Worm (Caenorhabditis elegans) whole organism, L4 larva: Measurements from ENCODE around the gene gadr-3.

ENCODE experiments used
- F10B5.3 ChIP-seq: sonication (generic microtip); optimal IDR thresholded peaks from 2 replicates; lab custom pipeline; 2016; ENCODE audit warnings: mild to moderate bottlenecking, missing genetic modification characterization, missing compliant biosample characterization
- F26F4.8 ChIP-seq: fragments of 200-800 bp; sonication (Bioruptor generic); conservative IDR thresholded peaks from 2 replicates; pipeline ENCODE4 v1.3.6; 2022; ENCODE audit warnings: missing genetic modification characterization, missing compliant biosample characterization
- F49E8.2 ChIP-seq: sonication (generic microtip); optimal IDR thresholded peaks from 2 replicates; lab custom pipeline; 2016; ENCODE audit warnings: missing compliant biosample characterization, mild to moderate bottlenecking, missing genetic modification characterization, borderline replicate concordance
- T26A8.4 ChIP-seq: fragments of 200-800 bp; sonication (Bioruptor generic); IDR thresholded peaks from 2 replicates; pipeline ENCODE4 v1.3.6; 2022; ENCODE audit warnings: missing genetic modification characterization, missing compliant biosample characterization
- Y105C5A.15 ChIP-seq: fragments of 200-800 bp; sonication (Bioruptor generic); IDR thresholded peaks from 2 replicates; pipeline ENCODE4 v1.3.6; 2022; ENCODE audit warnings: missing genetic modification characterization, missing compliant biosample characterization
- Y48G9A.11 ChIP-seq: fragments of 200-800 bp; sonication (Bioruptor generic); IDR thresholded peaks from 2 replicates; pipeline ENCODE4 v1.3.6; 2022; ENCODE audit warnings: missing genetic modification reagents, missing genetic modification characterization, missing compliant biosample characterization
- aha-1 ChIP-seq: fragments of 150-350 bp; peaks from one replicate; lab custom pipeline; 2014; ENCODE audit warnings: missing biosample characterization, missing genetic modification characterization
- ama-1 ChIP-seq: fragments of 150-350 bp; optimal IDR thresholded peaks from 2 replicates; lab custom pipeline; 2014; ENCODE audit warnings: inconsistent platforms, mixed read lengths
- arid-1 ChIP-seq: fragments of 200-800 bp; sonication (Bioruptor generic); conservative IDR thresholded peaks from 2 replicates; pipeline ENCODE4 v1.3.6; 2022; ENCODE audit warnings: missing genetic modification reagents, missing genetic modification characterization, missing compliant biosample characterization
- ceh-20 ChIP-seq: fragments of 200-800 bp; sonication (Bioruptor generic); IDR thresholded peaks from 2 replicates; pipeline ENCODE4 v1.3.6; 2022; ENCODE audit warnings: missing genetic modification reagents, missing genetic modification characterization, missing compliant biosample characterization
- ceh-28 ChIP-seq: fragments of 150-350 bp; optimal IDR thresholded peaks from 2 replicates; lab custom pipeline; 2014; ENCODE audit warnings: missing biosample characterization, missing genetic modification reagents, missing genetic modification characterization
- ctbp-1 ChIP-seq: fragments of 200-800 bp; sonication (Bioruptor generic); IDR thresholded peaks from 2 replicates; pipeline ENCODE4 v1.3.6; 2022; ENCODE audit warnings: missing genetic modification reagents, missing genetic modification characterization, missing compliant biosample characterization
- daf-16 ChIP-seq, 3 experiments: sonication (generic microtip); optimal IDR thresholded peaks; 2 replicates each; lab custom pipeline; 2016 to 2017; ENCODE audit warnings: missing genetic modification characterization in 3 of 3, missing genetic modification reagents in 3 of 3, mild to moderate bottlenecking in 2 of 3, missing compliant biosample characterization in 2 of 3, missing biosample characterization in 1 of 3, moderate library complexity in 1 of 3
- daf-8 ChIP-seq: fragments of 200-800 bp; sonication (Bioruptor generic); IDR thresholded peaks from 2 replicates; pipeline ENCODE4 v1.3.6; 2022; ENCODE audit warnings: missing genetic modification characterization, missing compliant biosample characterization
- dmd-6 ChIP-seq: fragments of 200-800 bp; sonication (Bioruptor generic); IDR thresholded peaks from 2 replicates; pipeline ENCODE4 v1.3.6; 2022; ENCODE audit warnings: missing genetic modification reagents, missing genetic modification characterization, missing compliant biosample characterization
- dpl-1 ChIP-seq: fragments of 150-350 bp; optimal IDR thresholded peaks from 2 replicates; lab custom pipeline; 2014; ENCODE audit warnings: missing biosample characterization, missing genetic modification reagents, missing genetic modification characterization
- dve-1 ChIP-seq: sonication (generic microtip); optimal IDR thresholded peaks from 2 replicates; lab custom pipeline; 2017; ENCODE audit warnings: antibody characterized with exemption, mild to moderate bottlenecking, missing genetic modification characterization, missing compliant biosample characterization; ENCODE audit not compliant: insufficient read depth
- fkh-10 ChIP-seq: fragments of 150-350 bp; optimal IDR thresholded peaks from 2 replicates; lab custom pipeline; 2014; ENCODE audit warnings: missing biosample characterization, missing genetic modification reagents, missing genetic modification characterization
- hlh-11 ChIP-seq: fragments of 200-800 bp; sonication (Bioruptor generic); optimal IDR thresholded peaks from 2 replicates; lab custom pipeline; 2018; ENCODE audit warnings: mild to moderate bottlenecking, missing genetic modification characterization, missing compliant biosample characterization
- hlh-30 ChIP-seq: sonication (generic microtip); optimal IDR thresholded peaks from 2 replicates; lab custom pipeline; 2017; ENCODE audit warnings: antibody characterized with exemption, mild to moderate bottlenecking, missing genetic modification characterization, missing compliant biosample characterization; ENCODE audit not compliant: insufficient read depth
- hmg-1.1 ChIP-seq: fragments of 200-800 bp; sonication (Bioruptor generic); IDR thresholded peaks from 2 replicates; pipeline ENCODE4 v1.3.6; 2022; ENCODE audit warnings: missing genetic modification reagents, missing genetic modification characterization, missing compliant biosample characterization
- jun-1 ChIP-seq: fragments of 150-350 bp; optimal IDR thresholded peaks from 2 replicates; lab custom pipeline; 2014; ENCODE audit warnings: missing biosample characterization, missing genetic modification reagents, missing genetic modification characterization
- lin-1 ChIP-seq: fragments of 200-800 bp; sonication (Bioruptor generic); IDR thresholded peaks from 2 replicates; pipeline ENCODE4 v1.3.6; 2022; ENCODE audit warnings: missing genetic modification reagents, missing genetic modification characterization, missing compliant biosample characterization
- lin-13 ChIP-seq: fragments of 150-350 bp; optimal IDR thresholded peaks from 2 replicates; lab custom pipeline; 2014; ENCODE audit warnings: missing biosample characterization, missing genetic modification reagents, missing genetic modification characterization
- lin-29 ChIP-seq: fragments of 200-800 bp; sonication (Bioruptor generic); IDR thresholded peaks from 2 replicates; pipeline ENCODE4 v1.3.6; 2022; ENCODE audit warnings: missing genetic modification reagents, missing genetic modification characterization, missing compliant biosample characterization
- lin-38 ChIP-seq: fragments of 200-800 bp; sonication (Bioruptor generic); IDR thresholded peaks from 2 replicates; pipeline ENCODE4 v1.3.6; 2022; ENCODE audit warnings: missing genetic modification reagents, missing genetic modification characterization, missing compliant biosample characterization
- lsy-2 ChIP-seq, 2 experiments: fragments of 150-350 bp in 1 of 2; sonication (generic microtip) in 1 of 2; optimal IDR thresholded peaks; 2 replicates each; lab custom pipeline; 2014 to 2017; ENCODE audit warnings: missing biosample characterization in 2 of 2, missing genetic modification characterization in 2 of 2
- madf-5 ChIP-seq, 2 experiments: fragments of 200-800 bp; sonication (Bioruptor generic); IDR thresholded peaks; 2 replicates each; pipeline ENCODE4 v1.3.6; 2022; ENCODE audit warnings: missing compliant biosample characterization in 2 of 2, missing genetic modification characterization in 2 of 2
- madf-9 ChIP-seq: fragments of 200-800 bp; sonication (Bioruptor generic); conservative IDR thresholded peaks from 2 replicates; pipeline ENCODE4 v1.3.6; 2022; ENCODE audit warnings: missing genetic modification reagents, missing genetic modification characterization, missing compliant biosample characterization
- mep-1 ChIP-seq: fragments of 150-350 bp; sonication (generic microtip); optimal IDR thresholded peaks from 3 replicates; lab custom pipeline; 2014; ENCODE audit warnings: missing biosample characterization, missing genetic modification characterization
- mxl-3 ChIP-seq: fragments of 200-800 bp; sonication (Bioruptor generic); optimal IDR thresholded peaks from 2 replicates; lab custom pipeline; 2018; ENCODE audit warnings: mild to moderate bottlenecking, missing genetic modification characterization, missing compliant biosample characterization
- nhr-10 ChIP-seq: fragments of 150-350 bp; optimal IDR thresholded peaks from 2 replicates; lab custom pipeline; 2014; ENCODE audit warnings: missing biosample characterization, missing genetic modification characterization
- nhr-48 ChIP-seq: sonication (generic microtip); optimal IDR thresholded peaks from 2 replicates; lab custom pipeline; 2016; ENCODE audit warnings: mild to moderate bottlenecking, missing genetic modification characterization, missing compliant biosample characterization
- nhr-6 ChIP-seq: fragments of 150-350 bp; optimal IDR thresholded peaks from 2 replicates; lab custom pipeline; 2014; ENCODE audit warnings: missing biosample characterization, missing genetic modification characterization
- nhr-76 ChIP-seq: fragments of 150-350 bp; optimal IDR thresholded peaks from 2 replicates; lab custom pipeline; 2014; ENCODE audit warnings: missing biosample characterization, missing genetic modification characterization
- nhr-77 ChIP-seq: fragments of 150-350 bp; optimal IDR thresholded peaks from 2 replicates; lab custom pipeline; 2014; ENCODE audit warnings: missing biosample characterization, missing genetic modification characterization
- php-3 ChIP-seq: fragments of 200-800 bp; sonication (Bioruptor generic); IDR thresholded peaks from 2 replicates; pipeline ENCODE4 v1.3.6; 2022; ENCODE audit warnings: missing genetic modification reagents, missing genetic modification characterization, missing compliant biosample characterization
- rbr-2 ChIP-seq: sonication (generic microtip); optimal IDR thresholded peaks from 2 replicates; lab custom pipeline; 2016; ENCODE audit warnings: missing genotype, missing genetic modification characterization, missing compliant biosample characterization
- sdz-12 ChIP-seq: fragments of 200-800 bp; sonication (Bioruptor generic); optimal IDR thresholded peaks from 2 replicates; lab custom pipeline; 2018; ENCODE audit warnings: mild to moderate bottlenecking, missing genetic modification characterization, missing compliant biosample characterization
- spr-1 ChIP-seq: sonication (generic microtip); optimal IDR thresholded peaks from 2 replicates; lab custom pipeline; 2016; ENCODE audit warnings: mild to moderate bottlenecking, missing genetic modification characterization, missing compliant biosample characterization
- spr-3 ChIP-seq: fragments of 200-800 bp; sonication (Bioruptor generic); optimal IDR thresholded peaks from 2 replicates; lab custom pipeline; 2018; ENCODE audit warnings: mild to moderate bottlenecking, missing genetic modification characterization, missing compliant biosample characterization
- unc-130 ChIP-seq: sonication (generic microtip); optimal IDR thresholded peaks from 2 replicates; lab custom pipeline; 2016; ENCODE audit warnings: missing genetic modification reagents, missing genetic modification characterization, missing compliant biosample characterization
- unc-62 ChIP-seq, 3 experiments: fragments of 150-350 bp in 1 of 3; sonication (generic microtip); optimal IDR thresholded peaks in 2 of 3; peaks in 1 of 3; 1 replicate in 1 of 3; 2 replicates in 2 of 3; lab custom pipeline; 2014 to 2017; ENCODE audit warnings: missing biosample characterization in 3 of 3, missing genetic modification characterization in 3 of 3, missing genetic modification reagents in 3 of 3, missing genotype in 1 of 3
- zfp-3 ChIP-seq: fragments of 200-800 bp; sonication (Bioruptor generic); conservative IDR thresholded peaks from 2 replicates; pipeline ENCODE4 v1.3.6; 2022; ENCODE audit warnings: missing genetic modification reagents, missing genetic modification characterization, missing compliant biosample characterization
- ztf-11 ChIP-seq: fragments of 150-350 bp; optimal IDR thresholded peaks from 2 replicates; lab custom pipeline; 2014; ENCODE audit warnings: missing biosample characterization, missing genetic modification characterization

The gadr-3 gene

ce11 chrIII:6280070-6280596 lies 5.7 kb downstream of the gadr-3 start, which contains the start of gene hmg-1.2 (continued):
- TF ChIP-seq daf-16 (GFP tag; optimal IDR thresholded peaks at IDR 0.05; lab: Kevin White, UChicago) (peak; percentile 66 to 81), daf-16 (tag; optimal IDR thresholded peaks at IDR 0.05; lab: Kevin White, UChicago) (peak; percentile 67), spr-3 (GFP tag; lab: Kevin White, UChicago) (peak; percentile 57), F49E8.2 (tag; lab: Kevin White, UChicago) (no peak), F26F4.8 (GFP tag; lab: Robert Waterston, UW) (no peak), nhr-6 (peak; percentile 39), ama-1 (lab: Kevin White, UChicago) (peak; percentile 67), spr-1 (tag; lab: Kevin White, UChicago) (peak; percentile 70), fkh-10 (GFP tag; lab: Kevin White, UChicago) (peak; percentile 16), nhr-10 (tag; lab: Kevin White, UChicago) (peak; percentile 75), T26A8.4 (peak; percentile 84), dmd-6 (GFP tag; lab: Robert Waterston, UW) (peak; percentile 66), madf-5 (GFP tag; IDR thresholded peaks at IDR 0.05; lab: Robert Waterston, UW) (no peak), jun-1 (tag; lab: Kevin White, UChicago) (peak; percentile 60), lin-38 (GFP tag; lab: Robert Waterston, UW) (peak; percentile 52), dve-1 (peak; percentile 84), ctbp-1 (GFP tag; lab: Robert Waterston, UW) (peak; percentile 63; the same call in 1 of the 2 replicates), lin-13 (GFP tag; lab: Kevin White, UChicago) (peak; percentile 56), ceh-28 (no peak), F10B5.3 (tag; lab: Kevin White, UChicago) (peak; percentile 58), arid-1 (peak; percentile 77), madf-9 (GFP tag; lab: Robert Waterston, UW) (0 out of 2 replicates have a peak, but pooled peaks have one; percentile 40), lin-1 (GFP tag; lab: Robert Waterston, UW) (peak; percentile 33; the same call in 1 of the 2 replicates), aha-1 (tag; lab: Kevin White, UChicago) (peak; percentile 91), mep-1 (peak; percentile 84), sdz-12 (GFP tag; lab: Kevin White, UChicago) (no peak)

ce11 chrIII:6279453-6279852 lies 6.3 kb downstream of the gadr-3 start:
- no peak for TF ChIP-seq mxl-3
- TF ChIP-seq nhr-48 (tag; lab: Kevin White, UChicago): no peak
- TF ChIP-seq unc-62 (GFP tag; optimal IDR thresholded peaks at IDR 0.05 in 1 of 2; lab: Kevin White, UChicago): no peak
- TF ChIP-seq unc-62 (tag; optimal IDR thresholded peaks at IDR 0.05; lab: Kevin White, UChicago): no peak
- no peak for TF ChIP-seq lin-29 (GFP tag; lab: Robert Waterston, UW)
- TF ChIP-seq daf-8 (GFP tag; lab: Robert Waterston, UW): no peak
- TF ChIP-seq ceh-20 (GFP tag; lab: Robert Waterston, UW): no peak
- no peak for TF ChIP-seq ztf-11 (tag; lab: Kevin White, UChicago)
- no peak for TF ChIP-seq rbr-2
- TF ChIP-seq zfp-3: no peak
- no peak for TF ChIP-seq unc-130 (GFP tag; lab: Kevin White, UChicago)
- no peak for TF ChIP-seq ceh-28
- no peak for TF ChIP-seq T26A8.4
- no peak for TF ChIP-seq mep-1
- no peak for TF ChIP-seq lin-13 (GFP tag; lab: Kevin White, UChicago)
- TF ChIP-seq Y105C5A.15: no peak
- TF ChIP-seq spr-3 (GFP tag; lab: Kevin White, UChicago): no peak

- TF ChIP-seq dpl-1 (GFP tag; lab: Kevin White, UChicago) (peak; percentile 42), php-3 (GFP tag; lab: Robert Waterston, UW) (0 out of 2 replicates have a peak, but pooled peaks have one; percentile 31), Y48G9A.11 (peak; percentile 53), unc-130 (GFP tag; lab: Kevin White, UChicago) (peak; percentile 61), nhr-77 (tag; lab: Kevin White, UChicago) (no peak), nhr-76 (tag; lab: Kevin White, UChicago) (no peak), lsy-2 (tag; optimal IDR thresholded peaks at IDR 0.05; lab: Kevin White, UChicago) (peak in 1 of 2 experiments; percentile 45), unc-62 (GFP tag; optimal IDR thresholded peaks at IDR 0.05 in 1 of 2; lab: Kevin White, UChicago) (peak in 1 of 2 experiments; percentile 70), unc-62 (tag; optimal IDR thresholded peaks at IDR 0.05; lab: Kevin White, UChicago) (no peak), F49E8.2 (tag; lab: Kevin White, UChicago) (peak; percentile 8), spr-1 (tag; lab: Kevin White, UChicago) (peak; percentile 13), hlh-30 (tag; lab: Kevin White, UChicago) (peak; percentile 95), hmg-1.1 (peak; percentile 69), sdz-12 (GFP tag; lab: Kevin White, UChicago) (no peak), arid-1 (peak; percentile 53; the same call in 1 of the 2 replicates), hlh-11 (tag; lab: Kevin White, UChicago) (peak; percentile 69), rbr-2 (peak; percentile 34), madf-5 (GFP tag; IDR thresholded peaks at IDR 0.05; lab: Robert Waterston, UW) (no peak), nhr-6 (peak; percentile 21)
Measured at ce11 chrIII:6278301-6278827, 7.4 kb downstream of the gadr-3 start, which contains the start of gene C18F10.7. Gene C18F10.7 (minus strand): TSS chrIII:6278351.
